Fruit fly (Drosophila melanogaster) whole organism, embryonic: ENCODE measurements around the gene Polr3I.

Experiments
- Adf1 ChIP-seq: fragments of 200-800 bp; sonication (Bioruptor generic); IDR thresholded peaks from 2 replicates; pipeline ENCODE4 v1.3.6; 2022; ENCODE audit warnings: missing biosample characterization, missing genetic modification characterization
- Aef1 ChIP-seq: fragments of 200-800 bp; sonication (Bioruptor generic); IDR thresholded peaks from 3 replicates; pipeline ENCODE4 v1.3.6; 2022; ENCODE audit warnings: missing biosample characterization, missing genetic modification characterization
- Blimp-1 ChIP-seq: fragments of 200-800 bp; sonication (Bioruptor generic); optimal IDR thresholded peaks from 3 replicates; lab custom pipeline; 2018; ENCODE audit warnings: missing biosample characterization, missing genetic modification characterization, mild to moderate bottlenecking, moderate library complexity, missing genetic modification reagents
- CG10267 ChIP-seq: fragments of 200-800 bp; sonication (Bioruptor generic); optimal IDR thresholded peaks from 2 replicates; lab custom pipeline; 2018; ENCODE audit warnings: missing biosample characterization, mild to moderate bottlenecking, missing genetic modification characterization, moderate library complexity
- CG10431 ChIP-seq: fragments of 200-800 bp; sonication (Bioruptor generic); optimal IDR thresholded peaks from 3 replicates; lab custom pipeline; 2018; ENCODE audit warnings: missing biosample characterization, mild to moderate bottlenecking, missing genetic modification characterization
- CG13424 ChIP-seq: fragments of 200-800 bp; sonication (Bioruptor generic); optimal IDR thresholded peaks from 2 replicates; lab custom pipeline; 2019; ENCODE audit warnings: missing biosample characterization, mild to moderate bottlenecking, missing genetic modification characterization, moderate library complexity
- CG14710 ChIP-seq: fragments of 200-800 bp; sonication (Bioruptor generic); optimal IDR thresholded peaks from 3 replicates; lab custom pipeline; 2019; ENCODE audit warnings: missing biosample characterization, mild to moderate bottlenecking, missing genetic modification characterization, moderate library complexity
- CG17359 ChIP-seq: fragments of 200-800 bp; sonication (Bioruptor generic); optimal IDR thresholded peaks from 3 replicates; lab custom pipeline; 2018; ENCODE audit warnings: missing biosample characterization, mild to moderate bottlenecking, missing genetic modification characterization, moderate library complexity
- CG1792 ChIP-seq: fragments of 200-800 bp; sonication (Bioruptor generic); optimal IDR thresholded peaks from 2 replicates; lab custom pipeline; 2016; ENCODE audit warnings: missing biosample characterization, missing genetic modification characterization
- CG18262 ChIP-seq: fragments of 200-800 bp; optimal IDR thresholded peaks from 3 replicates; lab custom pipeline; 2019; ENCODE audit warnings: missing biosample characterization, mild to moderate bottlenecking, missing genetic modification characterization, moderate library complexity
- CG18599 ChIP-seq: fragments of 200-800 bp; sonication (Bioruptor generic); optimal IDR thresholded peaks from 3 replicates; lab custom pipeline; 2017; ENCODE audit warnings: missing biosample characterization, missing genetic modification characterization, mild to moderate bottlenecking, moderate library complexity, missing genetic modification reagents
- CG2712 ChIP-seq: fragments of 200-800 bp; optimal IDR thresholded peaks from 3 replicates; lab custom pipeline; 2019; ENCODE audit warnings: missing biosample characterization, mild to moderate bottlenecking, missing genetic modification characterization, moderate library complexity
- CG30020 ChIP-seq: fragments of 200-800 bp; optimal IDR thresholded peaks from 2 replicates; lab custom pipeline; 2019; ENCODE audit warnings: missing biosample characterization, mild to moderate bottlenecking, missing genetic modification characterization, moderate library complexity
- CG31441 ChIP-seq: fragments of 200-800 bp; sonication (Bioruptor generic); IDR thresholded peaks from 2 replicates; pipeline ENCODE4 v1.3.6; 2022; ENCODE audit warnings: missing biosample characterization, missing genetic modification characterization
- CG33557 ChIP-seq: fragments of 200-800 bp; sonication (Bioruptor generic); optimal IDR thresholded peaks from 2 replicates; lab custom pipeline; 2019; ENCODE audit warnings: missing biosample characterization, mild to moderate bottlenecking, missing genetic modification characterization, moderate library complexity
- CG4360 ChIP-seq: fragments of 200-800 bp; sonication (Bioruptor generic); IDR thresholded peaks from 2 replicates; pipeline ENCODE4 v1.3.6; 2022; ENCODE audit warnings: missing biosample characterization, missing genetic modification characterization
- CG7839 ChIP-seq: fragments of 200-800 bp; sonication (Bioruptor generic); optimal IDR thresholded peaks from 3 replicates; lab custom pipeline; 2018; ENCODE audit warnings: missing biosample characterization, mild to moderate bottlenecking, missing genetic modification characterization, moderate library complexity
- CoRest ChIP-seq: fragments of 200-800 bp; sonication (Bioruptor generic); optimal IDR thresholded peaks from 3 replicates; lab custom pipeline; 2018; ENCODE audit warnings: missing biosample characterization, mild to moderate bottlenecking, missing genetic modification characterization, moderate library complexity
- D ChIP-seq, 2 experiments: fragments of 200-800 bp in 1 of 2; fragments of >200 bp in 1 of 2; sonication (Bioruptor generic) in 1 of 2; optimal IDR thresholded peaks; 2 replicates in 1 of 2; 3 replicates in 1 of 2; lab custom pipeline; 2017; ENCODE audit warnings: mild to moderate bottlenecking in 1 of 2, missing biosample characterization in 1 of 2, missing genetic modification characterization in 1 of 2, missing genetic modification reagents in 1 of 2
- D19A ChIP-seq: fragments of 200-800 bp; optimal IDR thresholded peaks from 3 replicates; lab custom pipeline; 2019; ENCODE audit warnings: missing biosample characterization, mild to moderate bottlenecking, missing genetic modification characterization, moderate library complexity
- Dbx ChIP-seq: fragments of 200-800 bp; sonication (Bioruptor generic); IDR thresholded peaks from 3 replicates; pipeline ENCODE4 v1.3.6; 2022; ENCODE audit warnings: missing biosample characterization, missing genetic modification characterization
- Dip2 ChIP-seq: fragments of 200-800 bp; sonication (Bioruptor generic); IDR thresholded peaks from 2 replicates; pipeline ENCODE4 v1.3.6; 2022; ENCODE audit warnings: missing biosample characterization, missing genetic modification characterization
- Dip3 ChIP-seq: fragments of 200-800 bp; sonication (Bioruptor generic); optimal IDR thresholded peaks from 3 replicates; lab custom pipeline; 2016; ENCODE audit warnings: missing biosample characterization, missing genetic modification characterization
- E2f1 ChIP-seq: fragments of 200-800 bp; sonication (Bioruptor generic); IDR thresholded peaks from 2 replicates; pipeline ENCODE4 v1.3.6; 2022; ENCODE audit warnings: missing biosample characterization, missing genetic modification characterization
- Ets65A ChIP-seq: fragments of 200-800 bp; sonication (Bioruptor generic); peaks from one replicate; lab custom pipeline; 2016; ENCODE audit warnings: missing biosample characterization, missing genetic modification characterization
- HLH3B ChIP-seq: fragments of 200-800 bp; sonication (Bioruptor generic); IDR thresholded peaks from 2 replicates; pipeline ENCODE4 v1.3.6; 2022; ENCODE audit warnings: missing biosample characterization, missing genetic modification characterization
- Hr78 ChIP-seq, 2 experiments: fragments of 200-800 bp in 1 of 2; fragments of >200 bp in 1 of 2; sonication (Bioruptor generic) in 1 of 2; optimal IDR thresholded peaks; 2 replicates each; lab custom pipeline; 2017 to 2019; ENCODE audit warnings: missing biosample characterization in 2 of 2, missing genetic modification characterization in 2 of 2, mild to moderate bottlenecking in 1 of 2, moderate library complexity in 1 of 2
- Lhr ChIP-seq: fragments of 200-800 bp; sonication (Bioruptor generic); optimal IDR thresholded peaks from 3 replicates; lab custom pipeline; 2017; ENCODE audit warnings: mild to moderate bottlenecking, missing biosample characterization, missing genetic modification reagents, missing genetic modification characterization
- Opbp ChIP-seq: fragments of 200-800 bp; sonication (Bioruptor generic); IDR thresholded peaks from 3 replicates; pipeline ENCODE4 v1.3.6; 2022; ENCODE audit warnings: missing biosample characterization, missing genetic modification characterization; ENCODE audit not compliant: partially characterized antibody
- Ravus ChIP-seq: fragments of 200-800 bp; sonication (Bioruptor generic); IDR thresholded peaks from 2 replicates; pipeline ENCODE4 v1.3.6; 2022; ENCODE audit warnings: missing biosample characterization, missing genetic modification characterization
- Sox100B ChIP-seq: fragments of 200-800 bp; sonication (Bioruptor generic); optimal IDR thresholded peaks from 3 replicates; lab custom pipeline; 2018; ENCODE audit warnings: missing biosample characterization, mild to moderate bottlenecking, missing genetic modification characterization
- Usf ChIP-seq: fragments of 200-800 bp; sonication (Bioruptor generic); optimal IDR thresholded peaks from 2 replicates; lab custom pipeline; 2017; ENCODE audit warnings: missing genotype, missing biosample characterization, missing genetic modification characterization
- dmrt99B ChIP-seq: fragments of 200-800 bp; sonication (Bioruptor generic); optimal IDR thresholded peaks from 2 replicates; lab custom pipeline; 2018; ENCODE audit warnings: missing biosample characterization, mild to moderate bottlenecking, missing genetic modification characterization, moderate library complexity
- dysf ChIP-seq: fragments of 200-800 bp; sonication (Bioruptor generic); IDR thresholded peaks from 3 replicates; pipeline ENCODE4 v1.3.6; 2022; ENCODE audit warnings: missing biosample characterization, missing genetic modification characterization
- fd96Cb ChIP-seq: fragments of 200-800 bp; sonication (Bioruptor generic); optimal IDR thresholded peaks from 2 replicates; lab custom pipeline; 2018; ENCODE audit warnings: missing biosample characterization, mild to moderate bottlenecking, missing genetic modification characterization, moderate library complexity
- kay ChIP-seq: fragments of 200-800 bp; sonication (Bioruptor generic); optimal IDR thresholded peaks from 2 replicates; lab custom pipeline; 2016; ENCODE audit warnings: missing biosample characterization, missing genetic modification characterization
- lmd ChIP-seq: fragments of 200-800 bp; sonication (Bioruptor generic); IDR thresholded peaks from 2 replicates; pipeline ENCODE4 v1.3.6; 2022; ENCODE audit warnings: missing biosample characterization, missing genetic modification characterization
- mam ChIP-seq: fragments of 200-800 bp; sonication (Bioruptor generic); optimal IDR thresholded peaks from 3 replicates; lab custom pipeline; 2016; ENCODE audit warnings: missing biosample characterization, missing genetic modification characterization
- phol ChIP-seq: fragments of 200-800 bp; sonication (Bioruptor generic); optimal IDR thresholded peaks from 3 replicates; lab custom pipeline; 2018; ENCODE audit warnings: missing biosample characterization, mild to moderate bottlenecking, missing genetic modification characterization, moderate library complexity
- prd ChIP-seq, 3 experiments: fragments of >200 bp in 2 of 3; fragments of 200-800 bp in 1 of 3; sonication (Bioruptor generic) in 1 of 3; optimal IDR thresholded peaks in 2 of 3; IDR thresholded peaks in 1 of 3; 2 replicates in 2 of 3; 3 replicates in 1 of 3; pipeline versions ENCODE4 v1.3.6 to Lab custom; 2017 to 2022; ENCODE audit warnings: missing biosample characterization in 1 of 3, missing genetic modification characterization in 1 of 3
- ranshi ChIP-seq: fragments of 200-800 bp; sonication (Bioruptor generic); IDR thresholded peaks from 2 replicates; pipeline ENCODE4 v1.3.6; 2022; ENCODE audit warnings: missing biosample characterization, missing genetic modification characterization
- row ChIP-seq: fragments of 200-800 bp; sonication (Bioruptor generic); IDR thresholded peaks from 3 replicates; pipeline ENCODE4 v1.3.6; 2022; ENCODE audit warnings: missing biosample characterization, missing genetic modification characterization
- sens ChIP-seq: fragments of 200-800 bp; sonication (Bioruptor generic); peaks from one replicate; lab custom pipeline; 2016; ENCODE audit warnings: missing biosample characterization, missing genetic modification characterization
- sisA ChIP-seq: fragments of 200-800 bp; sonication (Bioruptor generic); IDR thresholded peaks from 2 replicates; pipeline ENCODE4 v1.3.6; 2022; ENCODE audit warnings: missing biosample characterization, missing genetic modification characterization
- sob ChIP-seq: fragments of 200-800 bp; sonication (Bioruptor generic); IDR thresholded peaks from 2 replicates; pipeline ENCODE4 v1.3.6; 2022; ENCODE audit warnings: missing biosample characterization, missing genetic modification characterization
- sr ChIP-seq: fragments of 200-800 bp; sonication (Bioruptor generic); IDR thresholded peaks from 3 replicates; pipeline ENCODE4 v1.3.6; 2022; ENCODE audit warnings: missing biosample characterization, missing genetic modification characterization
- zf30C ChIP-seq: fragments of 200-800 bp; sonication (Bioruptor generic); optimal IDR thresholded peaks from 3 replicates; lab custom pipeline; 2018; ENCODE audit warnings: missing biosample characterization, mild to moderate bottlenecking, missing genetic modification characterization

Polr3I gene

DNA sequence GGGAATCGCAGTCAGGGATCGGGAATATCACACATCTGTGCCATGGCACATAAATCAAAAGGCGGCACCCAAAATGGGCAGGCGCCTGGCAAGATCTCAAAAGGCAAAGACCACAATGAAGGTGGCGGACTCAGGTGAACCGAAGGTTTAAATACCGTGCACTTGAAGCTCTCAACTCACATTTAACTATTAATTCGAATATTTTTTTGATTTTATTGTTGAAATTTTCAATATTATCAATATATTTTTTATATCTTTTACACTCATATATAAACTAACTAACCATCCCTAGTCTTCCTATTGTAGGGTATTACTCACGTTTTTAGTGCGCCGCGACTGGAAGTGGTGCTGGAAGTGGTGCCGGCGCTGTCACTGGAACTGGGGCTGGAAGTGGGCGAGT is 35.4 kb upstream of the Polr3I start (continued):
- TF ChIP-seq fd96Cb (peak; percentile 28), D19A (tag; lab: Kevin White, UChicago) (peak; percentile 37), CG31441 (GFP tag; lab: Robert Waterston, UW) (no peak), Blimp-1 (GFP tag; lab: Kevin White, UChicago) (peak; percentile 38), row (GFP tag; lab: Robert Waterston, UW) (peak; percentile 45; the same call in 2 of the 3 replicates), CG13424 (tag; lab: Kevin White, UChicago) (peak; percentile 12), CG14710 (peak; percentile 25), prd (optimal IDR thresholded peaks at IDR 0.05; lab: Kevin White, UChicago) (no peak), prd (GFP tag; IDR thresholded peaks at IDR 0.05; lab: Robert Waterston, UW) (peak; percentile 24; the same call in 1 of the 3 replicates), Ravus (GFP tag; lab: Robert Waterston, UW) (no peak), CG1792 (GFP tag; lab: Kevin White, UChicago) (no peak), CG10431 (GFP tag; lab: Kevin White, UChicago) (no peak), Lhr (GFP tag; lab: Kevin White, UChicago) (no peak), lmd (GFP tag; lab: Robert Waterston, UW) (0 out of 2 replicates have a peak, but pooled peaks have one; percentile 18), CG18262 (tag; lab: Kevin White, UChicago) (peak; percentile 6), HLH3B (GFP tag; lab: Robert Waterston, UW) (peak; percentile 54), Sox100B (GFP tag; lab: Kevin White, UChicago) (peak; percentile 7), sisA (GFP tag; lab: Robert Waterston, UW) (peak; percentile 41), CG17359 (peak; percentile 27), CG10267 (tag; lab: Kevin White, UChicago) (peak; percentile 8), D (optimal IDR thresholded peaks at IDR 0.05; lab: Kevin White, UChicago) (no peak), D (GFP tag; optimal IDR thresholded peaks at IDR 0.05; lab: Kevin White, UChicago) (peak; percentile 5), CG2712 (tag; lab: Kevin White, UChicago) (peak; percentile 16), dysf (0 out of 3 replicates have a peak, but pooled peaks have one; percentile 36), dmrt99B (peak; percentile 39)
- TF ChIP-seq, all 482 proteins: peak for 42

DNA sequence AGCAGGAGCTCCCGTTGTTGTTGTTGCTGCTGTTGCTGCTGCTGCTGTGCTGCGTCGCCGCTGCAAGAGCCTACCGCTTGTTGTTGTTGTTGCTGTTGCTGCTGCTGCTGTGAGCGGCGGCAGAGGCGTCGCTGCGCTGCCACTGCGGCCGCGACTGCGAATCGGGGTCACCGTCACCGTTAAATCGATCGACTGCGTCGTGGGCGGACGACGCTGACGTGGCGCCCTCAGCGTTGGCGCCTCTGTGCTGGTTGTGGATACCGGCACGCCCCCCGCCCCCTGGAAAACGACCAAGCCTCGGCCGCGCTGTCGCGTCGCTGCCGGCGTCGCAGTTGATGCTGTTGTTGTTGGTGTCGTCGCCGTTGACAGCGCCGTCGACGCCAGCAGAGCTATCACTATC is 34.9 kb upstream of the Polr3I start:
- TF ChIP-seq Ets65A (GFP tag; lab: Kevin White, UChicago) (peak; percentile 9), Adf1 (GFP tag; lab: Robert Waterston, UW) (peak; percentile 71), Dip2 (no peak), sr (GFP tag; lab: Robert Waterston, UW) (peak; percentile 72), Hr78 (GFP tag; optimal IDR thresholded peaks at IDR 0.05; lab: Kevin White, UChicago) (peak in 1 of 2 experiments; percentile 48), CG30020 (tag; lab: Kevin White, UChicago) (no peak), CG4360 (peak; percentile 84)

dm6 chrX:16854746-16855145 is 29.6 kb upstream of the Polr3I start:
- TF ChIP-seq Opbp = no peak
- TF ChIP-seq Dip3 (GFP tag; lab: Kevin White, UChicago) = peak; percentile 2
- 0 out of 2 replicates have a peak, but pooled peaks have one; percentile 33 for TF ChIP-seq sob (GFP tag; lab: Robert Waterston, UW)
- TF ChIP-seq CG33557 (GFP tag; lab: Kevin White, UChicago) = no peak
- peak; percentile 75 for TF ChIP-seq phol (tag; lab: Kevin White, UChicago)
- no peak for TF ChIP-seq Dbx (GFP tag; lab: Robert Waterston, UW)
- peak; percentile 85 for TF ChIP-seq sens (GFP tag; lab: Kevin White, UChicago)
- TF ChIP-seq kay (GFP tag; lab: Kevin White, UChicago) = no peak
- peak; percentile 46 for TF ChIP-seq lmd (GFP tag; lab: Robert Waterston, UW)
- TF ChIP-seq mam (GFP tag; lab: Kevin White, UChicago) = peak; percentile 16
- no peak for TF ChIP-seq E2f1 (GFP tag; lab: Robert Waterston, UW)
- no peak for TF ChIP-seq zf30C (GFP tag; lab: Kevin White, UChicago)
- TF ChIP-seq CG7839 = peak; percentile 70
- no peak for TF ChIP-seq Aef1 (GFP tag; lab: Robert Waterston, UW)
- peak; percentile 50 for TF ChIP-seq CG18262 (tag; lab: Kevin White, UChicago)
- 0 out of 2 replicates have a peak, but pooled peaks have one; percentile 10 for TF ChIP-seq ranshi (GFP tag; lab: Robert Waterston, UW)
- TF ChIP-seq Usf (GFP tag; lab: Kevin White, UChicago) = no peak
- peak; percentile 47 for TF ChIP-seq CG18599 (GFP tag; lab: Kevin White, UChicago)
- TF ChIP-seq Blimp-1 (GFP tag; lab: Kevin White, UChicago) = peak; percentile 86
- peak; percentile 71 for TF ChIP-seq CoRest (tag; lab: Kevin White, UChicago)
